Worm (Caenorhabditis elegans): ENCODE results near the gene F45G2.9.
A peak's percentile ranks its signal among the peaks of the same experiment; 100 is the strongest.

Gene F45G2.9

DNA sequence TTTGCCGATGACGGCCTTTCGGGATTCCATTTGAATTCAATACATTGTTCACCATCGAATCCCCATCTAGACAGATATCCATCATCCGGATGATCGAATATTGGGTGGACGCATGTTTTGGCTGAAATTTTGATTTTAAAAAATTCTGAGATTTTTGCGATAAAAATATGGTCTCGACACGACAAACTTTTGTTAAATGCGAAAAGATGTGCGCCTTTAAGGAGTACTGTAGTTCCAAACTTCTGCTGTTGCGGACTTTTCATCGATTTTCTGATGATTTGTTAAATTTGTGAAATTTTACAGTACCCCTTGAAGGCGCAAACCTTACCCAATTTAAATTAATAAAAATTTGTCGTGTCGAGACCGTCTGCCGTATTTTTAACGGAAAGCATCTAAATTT, 8.9 kb downstream of the F45G2.9 start:
- TF ChIP-seq egl-27 (tag; optimal IDR thresholded peaks at IDR 0.05), result no peak
- no peak for TF ChIP-seq lin-11 (tag; optimal IDR thresholded peaks at IDR 0.05)
- TF ChIP-seq nhr-237 (tag; optimal IDR thresholded peaks at IDR 0.05), result no peak
- TF ChIP-seq nhr-23 (tag; optimal IDR thresholded peaks at IDR 0.05), result no peak
- no peak for TF ChIP-seq dmd-4 (tag; optimal IDR thresholded peaks at IDR 0.05)
- no peak for TF ChIP-seq unc-62 (GFP tag; optimal IDR thresholded peaks at IDR 0.05)
- no peak for TF ChIP-seq zag-1 (tag; optimal IDR thresholded peaks at IDR 0.05)
- no peak for TF ChIP-seq ZK546.5 (tag; optimal IDR thresholded peaks at IDR 0.05)
- no peak for TF ChIP-seq mab-5 (tag; optimal IDR thresholded peaks at IDR 0.05)
- TF ChIP-seq peb-1 (tag; optimal IDR thresholded peaks at IDR 0.05), result no peak
- TF ChIP-seq snpc-4 (tag; optimal IDR thresholded peaks at IDR 0.05), result no peak
- no peak for TF ChIP-seq nhr-129 (tag; optimal IDR thresholded peaks at IDR 0.05)
- TF ChIP-seq nhr-6 (tag; optimal IDR thresholded peaks at IDR 0.05), result no peak
- TF ChIP-seq fos-1 (tag; optimal IDR thresholded peaks at IDR 0.05), result no peak
- no peak for TF ChIP-seq nhr-77 (tag; optimal IDR thresholded peaks at IDR 0.05)
- no peak for TF ChIP-seq lsy-2 (tag; optimal IDR thresholded peaks at IDR 0.05)
- no peak for TF ChIP-seq alr-1 (tag; optimal IDR thresholded peaks at IDR 0.05)

DNA sequence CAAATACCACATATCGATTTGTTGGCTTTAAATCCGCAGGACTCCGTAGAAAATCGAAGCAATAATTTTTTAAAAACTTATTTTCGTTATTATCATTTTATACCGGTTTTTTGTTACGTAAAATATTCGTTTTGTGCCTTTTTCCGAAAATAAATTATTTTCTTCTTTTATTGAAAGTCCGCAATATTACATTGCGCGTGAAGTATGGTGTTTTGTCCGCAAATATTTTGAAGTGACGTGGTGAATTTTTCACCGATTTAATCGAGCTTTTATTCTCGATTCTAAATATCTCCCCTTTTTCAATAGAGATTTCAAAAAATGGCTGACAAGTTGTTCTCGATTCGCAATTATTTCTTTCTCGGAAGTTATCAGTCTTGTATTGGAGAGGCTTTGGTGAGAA, 10.7 kb downstream of the F45G2.9 start, which contains the start of gene cope-1:
TSS of gene cope-1 (plus strand) at position 229 of the 400 bp plus-strand sequence.
- TF ChIP-seq peb-1 (tag; optimal IDR thresholded peaks at IDR 0.05) (no peak), unc-55 (GFP tag; optimal IDR thresholded peaks at IDR 0.05) (peak; percentile 25), R02D3.7 (tag; optimal IDR thresholded peaks at IDR 0.05) (no peak), lin-13 (GFP tag; optimal IDR thresholded peaks at IDR 0.05) (no peak), sem-4 (tag; optimal IDR thresholded peaks at IDR 0.05) (no peak), F13H6.1 (tag; optimal IDR thresholded peaks at IDR 0.05) (no peak), gmeb-1 (tag; optimal IDR thresholded peaks at IDR 0.05) (peak; percentile 56), C34F6.9 (tag; optimal IDR thresholded peaks at IDR 0.05) (peak; percentile 51), crh-2 (tag; optimal IDR thresholded peaks at IDR 0.05) (peak; percentile 75), lsy-2 (tag; optimal IDR thresholded peaks at IDR 0.05) (peak in 1 of 2 experiments; percentile 62)

DNA sequence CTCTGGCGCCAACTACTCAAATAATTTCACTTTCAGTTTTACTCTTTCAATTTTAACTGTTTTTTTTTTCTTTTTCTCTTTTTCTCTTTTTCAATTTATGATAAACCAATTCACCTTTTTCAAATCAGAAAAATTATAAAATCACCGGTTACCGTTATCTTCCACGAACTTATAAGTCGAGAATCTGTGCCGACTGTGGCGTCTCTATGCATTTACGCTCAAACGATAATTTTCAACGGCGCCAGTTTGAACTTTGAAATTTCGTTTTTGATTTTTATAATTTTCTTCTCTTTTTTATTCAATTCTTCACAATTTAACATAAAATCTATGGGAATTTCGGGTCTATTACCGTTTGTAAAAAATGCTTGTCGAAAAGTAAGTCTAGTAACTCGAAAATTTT, 13.3 kb downstream of the F45G2.9 start, which contains the start of gene exo-1:
TSS of gene exo-1 (plus strand) at position 101 of the 400 bp plus-strand sequence.
- TF ChIP-seq crh-2 (tag; optimal IDR thresholded peaks at IDR 0.05) (peak; percentile 66), fos-1 (tag; optimal IDR thresholded peaks at IDR 0.05) (peak; percentile 63), aly-2 (tag; optimal IDR thresholded peaks at IDR 0.05) (no peak), peb-1 (tag; optimal IDR thresholded peaks at IDR 0.05) (no peak), sma-3 (GFP tag; optimal IDR thresholded peaks at IDR 0.05) (peak; percentile 70), zag-1 (tag; optimal IDR thresholded peaks at IDR 0.05) (peak; percentile 1), unc-55 (GFP tag; optimal IDR thresholded peaks at IDR 0.05) (peak; percentile 87), lsy-2 (tag; optimal IDR thresholded peaks at IDR 0.05) (peak in 1 of 2 experiments; percentile 77), lin-11 (tag; optimal IDR thresholded peaks at IDR 0.05) (no peak), nhr-25 (tag; optimal IDR thresholded peaks at IDR 0.05) (peak; percentile 63), nhr-23 (tag; optimal IDR thresholded peaks at IDR 0.05) (no peak), ztf-4 (tag; optimal IDR thresholded peaks at IDR 0.05) (no peak), snpc-4 (tag; optimal IDR thresholded peaks at IDR 0.05) (peak; percentile 53), ama-1 (optimal IDR thresholded peaks at IDR 0.05) (no peak), nhr-129 (tag; optimal IDR thresholded peaks at IDR 0.05) (peak; percentile 70), sma-9 (GFP tag; optimal IDR thresholded peaks at IDR 0.05) (peak; percentile 26), sma-9 (tag; optimal IDR thresholded peaks at IDR 0.05) (no peak), blmp-1 (tag; optimal IDR thresholded peaks at IDR 0.05; ENCODE audit: insufficient read depth) (peak; percentile 21), C34F6.9 (tag; optimal IDR thresholded peaks at IDR 0.05) (peak; percentile 41), lin-13 (GFP tag; optimal IDR thresholded peaks at IDR 0.05) (peak; percentile 75), gmeb-1 (tag; optimal IDR thresholded peaks at IDR 0.05) (peak; percentile 91)

DNA sequence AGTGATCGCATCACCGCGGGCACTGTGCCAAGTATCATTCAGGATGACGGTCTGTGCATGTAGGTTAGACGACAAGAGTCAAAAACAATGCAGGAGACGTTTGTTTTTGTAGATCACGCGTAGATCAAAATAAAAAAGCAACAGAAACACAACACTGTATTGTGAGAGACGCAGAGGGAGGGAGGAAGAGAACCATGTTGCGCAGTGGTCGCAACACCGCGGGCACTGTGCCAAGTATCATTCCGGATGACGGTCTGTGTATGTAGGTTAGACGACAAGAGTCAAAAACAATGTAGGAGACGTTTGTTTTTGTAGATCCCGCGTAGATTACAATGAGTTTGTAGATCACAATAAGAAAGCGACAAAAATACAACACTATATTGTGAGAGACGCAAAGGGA, 17.8 kb downstream of the F45G2.9 start:
- TF ChIP-seq peb-1 (tag; optimal IDR thresholded peaks at IDR 0.05), result no peak
- TF ChIP-seq nhr-11 (tag; optimal IDR thresholded peaks at IDR 0.05), result no peak
- no peak for TF ChIP-seq unc-39 (tag; optimal IDR thresholded peaks at IDR 0.05)
- no peak for TF ChIP-seq nhr-25 (tag; optimal IDR thresholded peaks at IDR 0.05)
- no peak for TF ChIP-seq ama-1 (optimal IDR thresholded peaks at IDR 0.05)
- no peak for TF ChIP-seq mdl-1 (tag; optimal IDR thresholded peaks at IDR 0.05)
- TF ChIP-seq zag-1 (tag; optimal IDR thresholded peaks at IDR 0.05), result no peak
- no peak for TF ChIP-seq nhr-129 (tag; optimal IDR thresholded peaks at IDR 0.05)
- TF ChIP-seq elt-1 (tag; optimal IDR thresholded peaks at IDR 0.05), result no peak
- no peak for TF ChIP-seq nhr-12 (tag; optimal IDR thresholded peaks at IDR 0.05)
